Fruit fly (Drosophila melanogaster): ENCODE measurements around the gene Adh.

dm6 chr2L:14653429-14653828 lies 38.1 kb downstream of the Adh start:
- no peak for TF ChIP-seq net (GFP tag; optimal IDR thresholded peaks at IDR 0.05)
- TF ChIP-seq CG8632 (GFP tag; optimal IDR thresholded peaks at IDR 0.05), result no peak
- TF ChIP-seq Eip75B (GFP tag; optimal IDR thresholded peaks at IDR 0.05), result no peak
- no peak for TF ChIP-seq CG9139 (GFP tag; optimal IDR thresholded peaks at IDR 0.05)
- TF ChIP-seq OdsH (GFP tag; optimal IDR thresholded peaks at IDR 0.05), result no peak
